Worm (Caenorhabditis elegans) whole organism, L3 larva: ENCODE results near the gene C16C8.8.

Source experiments
- ZK546.5 ChIP-seq: sonication (generic microtip); optimal IDR thresholded peaks from 2 replicates; lab custom pipeline; 2017; ENCODE audit warnings: missing biosample characterization, missing genetic modification characterization
- ceh-16 ChIP-seq: sonication (generic microtip); optimal IDR thresholded peaks from 2 replicates; lab custom pipeline; 2017; ENCODE audit warnings: missing biosample characterization, missing genetic modification characterization
- ceh-82 ChIP-seq: fragments of 150-350 bp; optimal IDR thresholded peaks from 2 replicates; lab custom pipeline; 2014; ENCODE audit warnings: missing biosample characterization, missing genetic modification characterization
- ceh-9 ChIP-seq: sonication (generic microtip); optimal IDR thresholded peaks from 2 replicates; lab custom pipeline; 2018; ENCODE audit warnings: missing biosample characterization, missing genetic modification characterization
- daf-12 ChIP-seq: fragments of 150-350 bp; optimal IDR thresholded peaks from 2 replicates; lab custom pipeline; 2014; ENCODE audit warnings: missing biosample characterization, missing genetic modification reagents, missing genetic modification characterization
- egl-27 ChIP-seq: sonication (generic microtip); optimal IDR thresholded peaks from 4 replicates; lab custom pipeline; 2017; ENCODE audit warnings: missing biosample characterization, missing genetic modification reagents, missing genetic modification characterization
- egl-5 ChIP-seq: fragments of 150-350 bp; optimal IDR thresholded peaks from 2 replicates; lab custom pipeline; 2017; ENCODE audit warnings: missing biosample characterization, missing genetic modification reagents, missing genetic modification characterization, inconsistent platforms
- elt-1 ChIP-seq: fragments of 150-350 bp; optimal IDR thresholded peaks from 2 replicates; lab custom pipeline; 2014; ENCODE audit warnings: missing biosample characterization, missing genetic modification characterization
- elt-2 ChIP-seq: sonication (generic microtip); optimal IDR thresholded peaks from 2 replicates; lab custom pipeline; 2016; ENCODE audit warnings: missing genetic modification reagents, mild to moderate bottlenecking, missing genetic modification characterization, missing compliant biosample characterization
- elt-3 ChIP-seq, 3 experiments: fragments of 150-350 bp in 1 of 3; sonication (generic microtip) in 2 of 3; optimal IDR thresholded peaks; 2 replicates in 2 of 3; 4 replicates in 1 of 3; lab custom pipeline; 2014 to 2017; ENCODE audit warnings: missing biosample characterization in 3 of 3, missing genetic modification characterization in 3 of 3
- eor-1 ChIP-seq, 2 experiments: fragments of 150-350 bp; optimal IDR thresholded peaks; 2 replicates each; lab custom pipeline; 2014 to 2018; ENCODE audit warnings: missing biosample characterization in 2 of 2, missing genetic modification characterization in 2 of 2
- fkh-10 ChIP-seq: sonication (generic microtip); optimal IDR thresholded peaks from 2 replicates; lab custom pipeline; 2017; ENCODE audit warnings: missing biosample characterization, missing genetic modification reagents, missing genetic modification characterization
- fos-1 ChIP-seq: fragments of 150-350 bp; optimal IDR thresholded peaks from 2 replicates; lab custom pipeline; 2014; ENCODE audit warnings: missing biosample characterization, missing genetic modification characterization
- lsy-12 ChIP-seq: sonication (generic microtip); optimal IDR thresholded peaks from 2 replicates; lab custom pipeline; 2016; ENCODE audit warnings: mild to moderate bottlenecking, missing genetic modification characterization, missing compliant biosample characterization
- mml-1 ChIP-seq: fragments of 150-350 bp; sonication (generic microtip); optimal IDR thresholded peaks from 3 replicates; lab custom pipeline; 2014; ENCODE audit warnings: missing biosample characterization, missing genetic modification characterization
- nhr-11 ChIP-seq: fragments of 150-350 bp; optimal IDR thresholded peaks from 2 replicates; lab custom pipeline; 2014; ENCODE audit warnings: missing biosample characterization, missing genetic modification characterization
- nhr-12 ChIP-seq: fragments of 150-350 bp; optimal IDR thresholded peaks from 2 replicates; lab custom pipeline; 2014; ENCODE audit warnings: missing biosample characterization, missing genetic modification characterization
- nhr-23 ChIP-seq: fragments of 150-350 bp; optimal IDR thresholded peaks from 2 replicates; lab custom pipeline; 2014; ENCODE audit warnings: missing biosample characterization, missing genetic modification reagents, missing genetic modification characterization
- nhr-237 ChIP-seq: fragments of 150-350 bp; optimal IDR thresholded peaks from 2 replicates; lab custom pipeline; 2014; ENCODE audit warnings: missing biosample characterization, missing genetic modification characterization
- nhr-25 ChIP-seq: sonication (generic microtip); optimal IDR thresholded peaks from 2 replicates; lab custom pipeline; 2017; ENCODE audit warnings: missing biosample characterization, missing genetic modification characterization
- nhr-43 ChIP-seq: sonication (generic microtip); optimal IDR thresholded peaks from 2 replicates; lab custom pipeline; 2016; ENCODE audit warnings: mild to moderate bottlenecking, missing genetic modification characterization, missing compliant biosample characterization; ENCODE audit not compliant: poor library complexity, severe bottlenecking
- nhr-67 ChIP-seq: fragments of 150-350 bp; optimal IDR thresholded peaks from 2 replicates; lab custom pipeline; 2014; ENCODE audit warnings: missing biosample characterization, missing genetic modification characterization
- nhr-76 ChIP-seq: fragments of 150-350 bp; sonication (generic microtip); optimal IDR thresholded peaks from 5 replicates; lab custom pipeline; 2014; ENCODE audit warnings: missing biosample characterization, missing genetic modification characterization
- pqm-1 ChIP-seq: fragments of 150-350 bp; optimal IDR thresholded peaks from 2 replicates; lab custom pipeline; 2017; ENCODE audit warnings: missing biosample characterization, missing genetic modification characterization, inconsistent platforms
- sea-2 ChIP-seq: fragments of 150-350 bp; sonication (generic microtip); optimal IDR thresholded peaks from 4 replicates; lab custom pipeline; 2014; ENCODE audit warnings: missing biosample characterization, missing genetic modification reagents, missing genetic modification characterization
- skn-1 ChIP-seq: fragments of 150-350 bp; optimal IDR thresholded peaks from 2 replicates; lab custom pipeline; 2014; ENCODE audit warnings: missing biosample characterization, missing genetic modification characterization
- snpc-4 ChIP-seq: fragments of 150-350 bp; optimal IDR thresholded peaks from 2 replicates; lab custom pipeline; 2014; ENCODE audit warnings: missing biosample characterization, missing genetic modification characterization
- tbx-2 ChIP-seq: sonication (generic microtip); optimal IDR thresholded peaks from 2 replicates; lab custom pipeline; 2016; ENCODE audit warnings: mild to moderate bottlenecking, missing genetic modification characterization, missing compliant biosample characterization
- unc-39 ChIP-seq: sonication (generic microtip); optimal IDR thresholded peaks from 4 replicates; lab custom pipeline; 2017; ENCODE audit warnings: missing biosample characterization, missing genetic modification characterization
- unc-62 ChIP-seq: fragments of 150-350 bp; sonication (generic microtip); optimal IDR thresholded peaks from 4 replicates; lab custom pipeline; 2014; ENCODE audit warnings: missing biosample characterization, missing genetic modification reagents, missing genetic modification characterization
- zag-1 ChIP-seq: fragments of 150-350 bp; optimal IDR thresholded peaks from 2 replicates; lab custom pipeline; 2014; ENCODE audit warnings: missing biosample characterization, missing genetic modification characterization
- ztf-11 ChIP-seq: fragments of 150-350 bp; optimal IDR thresholded peaks from 2 replicates; lab custom pipeline; 2014; ENCODE audit warnings: missing biosample characterization, missing genetic modification characterization

Gene C16C8.8

DNA sequence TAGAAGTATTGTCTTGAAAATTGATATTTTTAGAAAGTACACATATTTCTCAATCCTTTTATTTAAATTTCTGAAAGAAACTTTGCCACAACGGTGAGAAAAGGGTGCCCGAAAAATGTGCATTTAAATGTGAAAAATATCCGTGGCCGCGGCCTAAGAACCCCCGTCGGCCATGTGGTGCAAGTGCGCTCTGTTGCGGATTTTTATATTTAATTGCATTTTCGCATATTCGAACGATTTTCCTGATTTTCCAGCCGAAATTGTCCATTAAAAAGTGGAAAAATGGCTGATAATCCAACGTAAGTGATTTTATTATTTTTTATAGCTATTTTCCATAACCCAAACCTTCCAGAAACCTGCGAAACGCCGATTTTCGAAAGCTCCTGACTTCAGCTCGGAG lies 20.7 kb upstream of the C16C8.8 start, which contains the start of gene smu-2 (continued):
- TF ChIP-seq elt-2: peak; percentile 11
- no peak for TF ChIP-seq nhr-237
- no peak for TF ChIP-seq skn-1
- TF ChIP-seq nhr-23 (tag; lab: Kevin White, UChicago): peak; percentile 17

DNA sequence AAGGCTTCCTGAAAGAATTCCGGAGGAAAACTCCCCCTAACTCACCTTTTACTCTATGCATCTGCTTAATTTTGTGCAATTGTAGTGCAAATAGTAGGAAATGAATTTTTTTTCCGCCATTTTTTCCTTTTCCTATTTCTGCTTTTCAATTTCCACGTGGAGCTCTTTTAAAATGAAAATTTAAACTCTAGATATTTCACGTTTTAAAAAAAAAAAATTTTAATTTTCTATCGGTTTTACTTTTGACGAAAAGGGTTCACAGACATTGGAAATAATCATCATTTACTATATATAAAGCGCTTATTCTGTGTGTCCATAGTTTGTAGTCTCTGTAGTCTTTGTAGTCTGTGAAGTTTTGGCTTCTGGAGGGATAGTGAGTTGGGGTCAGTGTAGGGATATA lies 20.1 kb upstream of the C16C8.8 start, which contains the start of gene Y49F6B.8:
TSS of gene Y49F6B.8 (minus strand) at position 101 of the 400 bp plus-strand sequence.
- TF ChIP-seq egl-27: no peak
- no peak for TF ChIP-seq nhr-11 (tag; lab: Kevin White, UChicago)
- TF ChIP-seq eor-1 (tag; optimal IDR thresholded peaks at IDR 0.05; lab: Kevin White, UChicago): no peak
- no peak for TF ChIP-seq sea-2
- TF ChIP-seq nhr-43 (tag; lab: Kevin White, UChicago): no peak
- TF ChIP-seq tbx-2 (tag; lab: Kevin White, UChicago): no peak
- TF ChIP-seq nhr-67: no peak
- TF ChIP-seq ceh-9 (tag; lab: Kevin White, UChicago): no peak
- no peak for TF ChIP-seq egl-5
- no peak for TF ChIP-seq snpc-4 (tag; lab: Kevin White, UChicago)
- no peak for TF ChIP-seq nhr-12 (tag; lab: Kevin White, UChicago)
- no peak for TF ChIP-seq ztf-11
- no peak for TF ChIP-seq ceh-82 (tag; lab: Kevin White, UChicago)

DNA sequence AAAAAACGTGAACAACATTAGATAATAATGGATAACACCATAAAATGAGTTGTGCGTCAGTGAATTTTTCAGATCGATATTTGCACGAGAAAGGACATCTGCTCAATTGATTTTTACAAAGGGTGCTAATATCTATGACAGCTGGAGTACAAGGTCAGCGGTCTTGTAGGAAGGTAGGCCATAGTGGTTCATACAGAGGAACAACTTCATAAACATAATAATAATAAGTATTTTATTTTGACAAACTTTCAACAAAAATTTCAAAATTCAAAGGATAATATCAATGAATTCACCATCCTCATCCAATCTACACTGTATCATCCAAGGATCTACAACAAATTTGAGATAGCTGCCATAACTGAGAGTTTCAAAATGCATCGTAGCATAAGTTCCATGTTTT lies 15.7 kb upstream of the C16C8.8 start, which contains the start of gene fbxb-104:
TSS of gene fbxb-104 (minus strand) at position 101 of the 400 bp plus-strand sequence.
- TF ChIP-seq nhr-23 (tag; lab: Kevin White, UChicago) (no peak), unc-62 (no peak), skn-1 (no peak), elt-1 (tag; lab: Kevin White, UChicago) (no peak)

ce11 chrII:3476536-3476935 lies 15.1 kb upstream of the C16C8.8 start:
- TF ChIP-seq nhr-43 (tag; lab: Kevin White, UChicago) (no peak), egl-27 (no peak), egl-5 (no peak), nhr-23 (tag; lab: Kevin White, UChicago) (no peak), pqm-1 (tag; lab: Kevin White, UChicago) (no peak), ZK546.5 (tag; lab: Kevin White, UChicago) (no peak)

DNA sequence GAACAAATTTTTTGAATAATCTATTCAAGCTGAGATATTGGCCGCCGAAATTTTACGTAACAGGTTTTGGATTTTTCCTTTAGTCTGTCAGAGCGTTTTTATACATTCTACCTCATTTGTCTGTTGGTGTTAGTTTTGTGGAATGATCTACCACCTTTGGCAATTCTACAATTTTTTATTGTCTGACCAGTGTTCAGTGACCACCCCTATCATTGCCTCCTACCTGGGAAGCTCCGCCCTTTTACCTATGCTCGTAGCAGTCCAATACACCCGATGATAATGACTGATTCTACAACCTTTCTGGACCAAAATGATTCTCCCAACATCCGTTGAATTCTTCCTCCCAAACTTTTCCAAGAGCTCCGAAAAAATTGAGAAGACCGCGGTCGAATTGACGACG lies 12.3 kb upstream of the C16C8.8 start, which contains the start of gene sdz-32:
TSS of gene sdz-32 (plus strand) at position 301 of the 400 bp plus-strand sequence.
- TF ChIP-seq daf-12 (tag; lab: Kevin White, UChicago) (no peak), egl-5 (no peak), nhr-43 (tag; lab: Kevin White, UChicago) (no peak), elt-3 (tag; optimal IDR thresholded peaks at IDR 0.05; lab: Kevin White, UChicago) (no peak), ceh-82 (tag; lab: Kevin White, UChicago) (no peak), nhr-23 (tag; lab: Kevin White, UChicago) (no peak), zag-1 (tag; lab: Kevin White, UChicago) (no peak), sea-2 (no peak)

- TF ChIP-seq sea-2: no peak
- no peak for TF ChIP-seq fkh-10 (GFP tag; lab: Kevin White, UChicago)
- no peak for TF ChIP-seq nhr-67
- no peak for TF ChIP-seq nhr-76
- no peak for TF ChIP-seq ztf-11
- TF ChIP-seq unc-39: no peak
- no peak for TF ChIP-seq nhr-23 (tag; lab: Kevin White, UChicago)
- TF ChIP-seq daf-12 (tag; lab: Kevin White, UChicago): no peak
- no peak for TF ChIP-seq eor-1 (tag; optimal IDR thresholded peaks at IDR 0.05; lab: Kevin White, UChicago)
Observed at ce11 chrII:3472817-3473216, 11.3 kb upstream of the C16C8.8 start, which contains the start of gene Y49F6B.6. Y49F6B.6 (plus strand) TSS chrII:3473117.

DNA sequence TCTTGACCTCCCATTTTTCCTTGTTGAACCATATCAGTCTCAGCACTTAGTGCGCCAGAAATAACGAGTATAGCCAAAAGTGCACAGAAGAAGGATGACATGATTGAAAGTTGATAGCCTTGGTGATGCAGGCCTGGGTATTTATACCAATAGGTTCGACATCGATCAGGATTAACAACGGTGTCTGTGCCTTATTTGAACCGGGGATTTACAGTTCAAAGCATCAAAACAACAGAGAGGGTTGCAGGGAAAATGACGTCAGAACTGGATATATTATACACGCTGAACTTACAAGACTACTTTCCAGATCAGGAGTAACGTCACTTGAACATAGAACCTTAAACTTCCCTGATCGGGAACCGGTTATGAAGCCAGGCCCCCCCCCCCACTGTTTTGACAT lies 10.8 kb upstream of the C16C8.8 start, which contains the start of gene Y49F6B.12:
TSS of gene Y49F6B.12 (minus strand) at position 101 of the 400 bp plus-strand sequence.
- TF ChIP-seq zag-1 (tag; lab: Kevin White, UChicago): no peak
- TF ChIP-seq nhr-11 (tag; lab: Kevin White, UChicago): no peak
- TF ChIP-seq ceh-16: no peak
- no peak for TF ChIP-seq pqm-1 (tag; lab: Kevin White, UChicago)
- no peak for TF ChIP-seq mml-1 (tag; lab: Kevin White, UChicago)
- TF ChIP-seq elt-3 (tag; optimal IDR thresholded peaks at IDR 0.05; lab: Kevin White, UChicago): no peak
- TF ChIP-seq nhr-67: no peak
- no peak for TF ChIP-seq nhr-25
- TF ChIP-seq elt-2: no peak
- no peak for TF ChIP-seq fos-1 (tag; lab: Kevin White, UChicago)
- no peak for TF ChIP-seq lsy-12 (tag; lab: Kevin White, UChicago)
- TF ChIP-seq unc-62: no peak
